Worm (Caenorhabditis elegans) whole organism, early embryonic: ENCODE results near the gene ptp-2.

Experiments used
- B0310.2 ChIP-seq: sonication (generic microtip); optimal IDR thresholded peaks from 2 replicates; lab custom pipeline; 2016; ENCODE audit warnings: mild to moderate bottlenecking, missing genetic modification characterization, missing compliant biosample characterization
- aly-1 ChIP-seq: sonication (generic microtip); optimal IDR thresholded peaks from 2 replicates; lab custom pipeline; 2016; ENCODE audit warnings: missing genetic modification characterization, missing compliant biosample characterization
- ama-1 ChIP-seq: fragments of 150-350 bp; optimal IDR thresholded peaks from 2 replicates; lab custom pipeline; 2014
- flt-1 ChIP-seq: fragments of 200-800 bp; sonication (Bioruptor generic); IDR thresholded peaks from 2 replicates; pipeline ENCODE4 v1.3.6; 2022; ENCODE audit warnings: missing genetic modification characterization, missing compliant biosample characterization
- hnd-1 ChIP-seq: sonication (generic microtip); optimal IDR thresholded peaks from 2 replicates; lab custom pipeline; 2016; ENCODE audit warnings: missing genetic modification characterization, missing compliant biosample characterization

DNA sequence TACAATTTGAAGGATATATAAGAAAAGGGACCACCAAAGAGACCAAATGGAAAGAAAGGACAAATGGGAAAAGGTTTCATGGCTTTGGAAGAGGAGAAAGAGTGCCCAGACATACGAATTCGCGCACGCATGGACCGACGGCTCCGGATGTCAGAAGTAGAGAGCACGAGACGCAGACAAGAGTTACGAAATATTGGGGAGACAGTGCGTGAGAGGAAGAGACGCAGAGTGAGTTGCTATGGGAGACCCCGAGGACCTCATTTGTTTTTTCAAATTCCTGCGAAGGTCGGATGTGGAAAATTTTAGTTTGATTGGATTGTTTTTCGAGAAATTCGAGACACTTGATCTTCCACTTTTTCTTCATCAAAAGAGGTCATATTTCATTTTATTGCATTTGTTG lies 48.2 kb downstream of the ptp-2 start:
- TF ChIP-seq B0310.2 (tag; lab: Kevin White, UChicago) (no peak), ama-1 (no peak), aly-1 (no peak), flt-1 (GFP tag; lab: Robert Waterston, UW) (no peak), hnd-1 (tag; lab: Kevin White, UChicago) (no peak)
